Fruit fly (Drosophila melanogaster): ENCODE results near the gene Nup93-2.

DNA sequence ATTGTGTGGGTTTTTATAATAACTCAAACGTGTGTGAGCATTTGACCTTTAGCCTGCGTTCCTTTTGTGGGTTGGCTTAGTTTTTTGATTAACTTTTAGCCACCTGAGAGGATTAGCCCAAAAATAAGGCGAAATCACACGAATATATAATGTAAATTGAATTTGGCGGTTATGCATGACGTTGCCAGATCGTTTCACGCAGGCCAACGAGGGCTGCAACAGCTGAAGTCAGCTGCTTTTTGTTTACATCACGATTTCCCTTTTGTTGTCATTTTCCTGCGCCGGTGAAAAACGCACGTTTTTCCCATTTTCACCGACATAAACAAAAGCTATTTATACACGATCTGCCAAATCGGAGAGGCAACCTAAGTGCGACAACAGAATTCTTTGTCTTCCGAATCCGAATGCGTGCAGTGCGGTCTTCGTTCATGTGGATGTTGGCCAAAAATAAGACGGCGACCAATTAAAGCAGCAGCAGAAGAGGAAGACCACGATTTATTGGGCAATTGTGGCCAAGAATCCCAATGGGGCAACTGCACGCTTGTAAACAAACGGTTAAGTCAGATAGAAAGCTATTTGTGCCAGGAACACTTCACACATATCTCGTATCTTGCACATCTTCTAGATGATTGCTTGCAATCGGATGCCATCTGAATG lies 18.8 kb downstream of the Nup93-2 start, which contains the start of gene CG3631:
- TF ChIP-seq CG8159 (tag; optimal IDR thresholded peaks at IDR 0.05) (no peak), Snoo (tag; optimal IDR thresholded peaks at IDR 0.05) (no peak), CG10348 (GFP tag; IDR thresholded peaks at IDR 0.05) (no peak), CG4496 (GFP tag; IDR thresholded peaks at IDR 0.05) (no peak), CG8301 (tag; optimal IDR thresholded peaks at IDR 0.05) (no peak), CG9948 (tag; optimal IDR thresholded peaks at IDR 0.05) (no peak), Pif1B (GFP tag; optimal IDR thresholded peaks at IDR 0.05) (no peak), EcR (GFP tag; optimal IDR thresholded peaks at IDR 0.05) (no peak), CG13204 (GFP tag; optimal IDR thresholded peaks at IDR 0.05) (no peak), CG32121 (GFP tag; IDR thresholded peaks at IDR 0.05) (peak; percentile 53), D1 (tag; optimal IDR thresholded peaks at IDR 0.05) (no peak), Pif1A (GFP tag; optimal IDR thresholded peaks at IDR 0.05) (no peak), CG17806 (tag; optimal IDR thresholded peaks at IDR 0.05) (no peak)

Data from whole organism, pupa.